Fruit fly (Drosophila melanogaster) whole organism, embryonic: ENCODE data around the gene CG13088.

Experiments used
- Aef1 ChIP-seq: fragments of 200-800 bp; sonication (Bioruptor generic); IDR thresholded peaks from 3 replicates; pipeline ENCODE4 v1.3.6; 2022; ENCODE audit warnings: missing biosample characterization, missing genetic modification characterization
- CG10431 ChIP-seq: fragments of 200-800 bp; sonication (Bioruptor generic); optimal IDR thresholded peaks from 3 replicates; lab custom pipeline; 2018; ENCODE audit warnings: missing biosample characterization, mild to moderate bottlenecking, missing genetic modification characterization
- CG10979 ChIP-seq: fragments of 200-800 bp; sonication (Bioruptor generic); optimal IDR thresholded peaks from 2 replicates; lab custom pipeline; 2018; ENCODE audit warnings: missing biosample characterization, mild to moderate bottlenecking, missing genetic modification characterization, moderate library complexity
- CG13287 ChIP-seq: fragments of 200-800 bp; sonication (Bioruptor generic); IDR thresholded peaks from 2 replicates; pipeline ENCODE4 v1.3.6; 2022; ENCODE audit warnings: missing biosample characterization, missing genetic modification characterization; ENCODE audit not compliant: partially characterized antibody
- CG13775 ChIP-seq: fragments of 200-800 bp; sonication (Bioruptor generic); optimal IDR thresholded peaks from 3 replicates; lab custom pipeline; 2017; ENCODE audit warnings: missing biosample characterization, mild to moderate bottlenecking, missing genetic modification characterization
- CG14667 ChIP-seq: fragments of 200-800 bp; sonication (Bioruptor generic); IDR thresholded peaks from 2 replicates; pipeline ENCODE4 v1.3.6; 2022; ENCODE audit warnings: missing biosample characterization, missing genetic modification characterization
- CG16813 ChIP-seq: fragments of 200-800 bp; sonication (Bioruptor generic); IDR thresholded peaks from 3 replicates; pipeline ENCODE4 v1.3.6; 2022; ENCODE audit warnings: missing biosample characterization, missing genetic modification characterization; ENCODE audit not compliant: partially characterized antibody
- CG17361 ChIP-seq: fragments of 200-800 bp; sonication (Bioruptor generic); IDR thresholded peaks from 3 replicates; pipeline ENCODE4 v1.3.6; 2022; ENCODE audit warnings: missing biosample characterization, missing genetic modification characterization
- CG30020 ChIP-seq: fragments of 200-800 bp; optimal IDR thresholded peaks from 2 replicates; lab custom pipeline; 2019; ENCODE audit warnings: missing biosample characterization, mild to moderate bottlenecking, missing genetic modification characterization, moderate library complexity
- CG31365 ChIP-seq: fragments of 200-800 bp; sonication (Bioruptor generic); optimal IDR thresholded peaks from 2 replicates; lab custom pipeline; 2018; ENCODE audit warnings: missing biosample characterization, mild to moderate bottlenecking, missing genetic modification characterization
- CG3726 ChIP-seq: fragments of 200-800 bp; sonication (Bioruptor generic); IDR thresholded peaks from 3 replicates; pipeline ENCODE4, ENCODE4 v1.3.6; 2022; ENCODE audit warnings: missing biosample characterization, missing genetic modification characterization
- CG4282 ChIP-seq: fragments of 200-800 bp; sonication (Bioruptor generic); optimal IDR thresholded peaks from 2 replicates; lab custom pipeline; 2016; ENCODE audit warnings: missing biosample characterization, missing genetic modification characterization
- CG6791 ChIP-seq: fragments of 200-800 bp; sonication (Bioruptor generic); IDR thresholded peaks from 3 replicates; pipeline ENCODE4 v1.3.6; 2022; ENCODE audit warnings: missing biosample characterization, missing genetic modification characterization; ENCODE audit not compliant: partially characterized antibody
- CG6813 ChIP-seq: fragments of 200-800 bp; sonication (Bioruptor generic); optimal IDR thresholded peaks from 2 replicates; lab custom pipeline; 2017; ENCODE audit warnings: missing biosample characterization, missing genetic modification characterization, mild to moderate bottlenecking, moderate library complexity, missing genetic modification reagents
- CG9797 ChIP-seq: fragments of 200-800 bp; sonication (Bioruptor generic); optimal IDR thresholded peaks from 3 replicates; lab custom pipeline; 2018; ENCODE audit warnings: missing biosample characterization, mild to moderate bottlenecking, missing genetic modification characterization
- Drgx ChIP-seq: fragments of 200-800 bp; sonication (Bioruptor generic); IDR thresholded peaks from 2 replicates; pipeline ENCODE4 v1.3.6; 2022; ENCODE audit warnings: missing biosample characterization, missing genetic modification characterization
- Fer1 ChIP-seq: fragments of 200-800 bp; sonication (Bioruptor generic); optimal IDR thresholded peaks from 2 replicates; lab custom pipeline; 2017; ENCODE audit warnings: missing biosample characterization, mild to moderate bottlenecking, missing genetic modification characterization
- Hmr ChIP-seq: fragments of 200-800 bp; sonication (Bioruptor generic); optimal IDR thresholded peaks from 3 replicates; lab custom pipeline; 2017; ENCODE audit warnings: mild to moderate bottlenecking, missing biosample characterization, missing genetic modification reagents, missing genetic modification characterization
- Hr51 ChIP-seq, 2 experiments: fragments of 200-800 bp; sonication (Bioruptor generic); optimal IDR thresholded peaks; 2 replicates in 1 of 2; 3 replicates in 1 of 2; lab custom pipeline; 2016 to 2018; ENCODE audit warnings: missing biosample characterization in 2 of 2, missing genetic modification characterization in 2 of 2, mild to moderate bottlenecking in 1 of 2, moderate library complexity in 1 of 2
- Hsf ChIP-seq: fragments of 200-800 bp; sonication (Bioruptor generic); optimal IDR thresholded peaks from 3 replicates; lab custom pipeline; 2016; ENCODE audit warnings: missing biosample characterization, missing genetic modification characterization
- Mes4 ChIP-seq: fragments of 200-800 bp; sonication (Bioruptor generic); optimal IDR thresholded peaks from 2 replicates; lab custom pipeline; 2016; ENCODE audit warnings: missing biosample characterization, missing genetic modification characterization
- Pdp1 ChIP-seq, 2 experiments: fragments of 200-800 bp; sonication (Bioruptor generic); optimal IDR thresholded peaks; 3 replicates each; lab custom pipeline; 2016; ENCODE audit warnings: missing biosample characterization in 2 of 2, missing genetic modification characterization in 2 of 2, mild to moderate bottlenecking in 1 of 2, moderate library complexity in 1 of 2
- Sry-β ChIP-seq: fragments of 200-800 bp; sonication (Bioruptor generic); optimal IDR thresholded peaks from 2 replicates; lab custom pipeline; 2018; ENCODE audit warnings: missing biosample characterization, mild to moderate bottlenecking, missing genetic modification characterization, moderate library complexity
- Xbp1 ChIP-seq: fragments of 200-800 bp; sonication (Bioruptor generic); optimal IDR thresholded peaks from 3 replicates; lab custom pipeline; 2016; ENCODE audit warnings: missing biosample characterization, mild to moderate bottlenecking, missing genetic modification characterization
- amos ChIP-seq: fragments of 200-800 bp; sonication (Bioruptor generic); IDR thresholded peaks from 2 replicates; pipeline ENCODE4 v1.3.6; 2022; ENCODE audit warnings: missing biosample characterization, missing genetic modification characterization; ENCODE audit not compliant: partially characterized antibody
- ash1 ChIP-seq: fragments of 200-800 bp; sonication (Bioruptor generic); optimal IDR thresholded peaks from 2 replicates; lab custom pipeline; 2018; ENCODE audit warnings: missing biosample characterization, mild to moderate bottlenecking, missing genetic modification characterization
- bowl ChIP-seq: fragments of 200-800 bp; sonication (Bioruptor generic); IDR thresholded peaks from 2 replicates; pipeline ENCODE4 v1.3.6; 2022; ENCODE audit warnings: missing biosample characterization, missing genetic modification characterization
- cg ChIP-seq: fragments of 200-800 bp; sonication (Bioruptor generic); optimal IDR thresholded peaks from 3 replicates; lab custom pipeline; 2019; ENCODE audit warnings: missing biosample characterization, mild to moderate bottlenecking, missing genetic modification characterization, moderate library complexity
- chinmo ChIP-seq: fragments of 200-800 bp; sonication (Bioruptor generic); IDR thresholded peaks from 4 replicates; pipeline ENCODE4 v1.3.6; 2022; ENCODE audit warnings: missing biosample characterization, missing genetic modification characterization; ENCODE audit not compliant: partially characterized antibody
- chm ChIP-seq: fragments of 200-800 bp; sonication (Bioruptor generic); IDR thresholded peaks from 2 replicates; pipeline ENCODE4 v1.3.6; 2022; ENCODE audit warnings: missing biosample characterization, missing genetic modification characterization
- chn ChIP-seq: fragments of 200-800 bp; sonication (Bioruptor generic); optimal IDR thresholded peaks from 2 replicates; lab custom pipeline; 2016; ENCODE audit warnings: missing biosample characterization, missing genetic modification characterization
- ci ChIP-seq: fragments of 200-800 bp; sonication (Bioruptor generic); IDR thresholded peaks from 3 replicates; pipeline ENCODE4 v1.3.6; 2022; ENCODE audit warnings: missing biosample characterization, missing genetic modification characterization
- disco-r ChIP-seq: fragments of 200-800 bp; sonication (Bioruptor generic); optimal IDR thresholded peaks from 2 replicates; lab custom pipeline; 2016; ENCODE audit warnings: missing biosample characterization, missing genetic modification characterization
- exex ChIP-seq: fragments of 200-800 bp; sonication (Bioruptor generic); optimal IDR thresholded peaks from 4 replicates; lab custom pipeline; 2018; ENCODE audit warnings: missing biosample characterization, mild to moderate bottlenecking, missing genetic modification characterization, moderate library complexity
- gem ChIP-seq: fragments of 200-800 bp; sonication (Bioruptor generic); optimal IDR thresholded peaks from 2 replicates; lab custom pipeline; 2019; ENCODE audit warnings: missing biosample characterization, mild to moderate bottlenecking, missing genetic modification characterization, moderate library complexity
- inv ChIP-seq: fragments of 200-800 bp; sonication (Bioruptor generic); IDR thresholded peaks from 2 replicates; pipeline ENCODE4 v1.3.6; 2022; ENCODE audit warnings: missing biosample characterization, missing genetic modification characterization; ENCODE audit not compliant: partially characterized antibody
- kah ChIP-seq: fragments of 200-800 bp; sonication (Bioruptor generic); optimal IDR thresholded peaks from 2 replicates; lab custom pipeline; 2018; ENCODE audit warnings: missing biosample characterization, mild to moderate bottlenecking, missing genetic modification characterization
- knrl ChIP-seq: fragments of 200-800 bp; sonication (Bioruptor generic); IDR thresholded peaks from 3 replicates; pipeline ENCODE4 v1.3.6; 2022; ENCODE audit warnings: missing biosample characterization, missing genetic modification characterization; ENCODE audit not compliant: partially characterized antibody
- lola ChIP-seq, 3 experiments: fragments of >200 bp in 2 of 3; fragments of 200-800 bp in 1 of 3; sonication (Bioruptor generic) in 1 of 3; optimal IDR thresholded peaks; 2 replicates each; lab custom pipeline; 2017 to 2019; ENCODE audit warnings: missing biosample characterization in 3 of 3, missing genetic modification characterization in 3 of 3, mild to moderate bottlenecking in 1 of 3, moderate library complexity in 1 of 3
- nau ChIP-seq: fragments of 200-800 bp; sonication (Bioruptor generic); optimal IDR thresholded peaks from 3 replicates; lab custom pipeline; 2017; ENCODE audit warnings: missing biosample characterization, mild to moderate bottlenecking, missing genetic modification characterization, missing genetic modification reagents
- nerfin-2 ChIP-seq: fragments of 200-800 bp; sonication (Bioruptor generic); IDR thresholded peaks from 2 replicates; pipeline ENCODE4 v1.3.6; 2022; ENCODE audit warnings: missing biosample characterization, missing genetic modification characterization; ENCODE audit not compliant: partially characterized antibody
- pan ChIP-seq, 4 experiments: fragments of >200 bp in 3 of 4; fragments of 200-800 bp in 1 of 4; sonication (Bioruptor generic) in 1 of 4; optimal IDR thresholded peaks in 3 of 4; IDR thresholded peaks in 1 of 4; 2 replicates each; pipeline versions ENCODE4 v1.3.6 to Lab custom; 2017 to 2022; ENCODE audit warnings: missing biosample characterization in 2 of 4, missing genetic modification characterization in 2 of 4, mixed read lengths in 1 of 4
- schlank ChIP-seq: fragments of 200-800 bp; sonication (Bioruptor generic); optimal IDR thresholded peaks from 2 replicates; lab custom pipeline; 2018; ENCODE audit warnings: missing biosample characterization, mild to moderate bottlenecking, missing genetic modification characterization
- sug ChIP-seq: fragments of 200-800 bp; optimal IDR thresholded peaks from 2 replicates; lab custom pipeline; 2019; ENCODE audit warnings: missing biosample characterization, mild to moderate bottlenecking, missing genetic modification characterization, moderate library complexity
- tll ChIP-seq, 2 experiments: fragments of 200-800 bp in 1 of 2; fragments of >200 bp in 1 of 2; sonication (Bioruptor generic) in 1 of 2; optimal IDR thresholded peaks; 2 replicates each; lab custom pipeline; 2017 to 2019; ENCODE audit warnings: missing biosample characterization in 2 of 2, missing genetic modification characterization in 2 of 2, mild to moderate bottlenecking in 1 of 2, moderate library complexity in 1 of 2
- unc-4 ChIP-seq: fragments of 200-800 bp; sonication (Bioruptor generic); IDR thresholded peaks from 2 replicates; pipeline ENCODE4 v1.3.6; 2022; ENCODE audit warnings: missing biosample characterization, missing genetic modification characterization; ENCODE audit not compliant: partially characterized antibody
- vvl ChIP-seq: fragments of 200-800 bp; sonication (Bioruptor generic); IDR thresholded peaks from 2 replicates; pipeline ENCODE4 v1.3.6; 2022; ENCODE audit warnings: missing biosample characterization, missing genetic modification characterization

Gene CG13088

DNA sequence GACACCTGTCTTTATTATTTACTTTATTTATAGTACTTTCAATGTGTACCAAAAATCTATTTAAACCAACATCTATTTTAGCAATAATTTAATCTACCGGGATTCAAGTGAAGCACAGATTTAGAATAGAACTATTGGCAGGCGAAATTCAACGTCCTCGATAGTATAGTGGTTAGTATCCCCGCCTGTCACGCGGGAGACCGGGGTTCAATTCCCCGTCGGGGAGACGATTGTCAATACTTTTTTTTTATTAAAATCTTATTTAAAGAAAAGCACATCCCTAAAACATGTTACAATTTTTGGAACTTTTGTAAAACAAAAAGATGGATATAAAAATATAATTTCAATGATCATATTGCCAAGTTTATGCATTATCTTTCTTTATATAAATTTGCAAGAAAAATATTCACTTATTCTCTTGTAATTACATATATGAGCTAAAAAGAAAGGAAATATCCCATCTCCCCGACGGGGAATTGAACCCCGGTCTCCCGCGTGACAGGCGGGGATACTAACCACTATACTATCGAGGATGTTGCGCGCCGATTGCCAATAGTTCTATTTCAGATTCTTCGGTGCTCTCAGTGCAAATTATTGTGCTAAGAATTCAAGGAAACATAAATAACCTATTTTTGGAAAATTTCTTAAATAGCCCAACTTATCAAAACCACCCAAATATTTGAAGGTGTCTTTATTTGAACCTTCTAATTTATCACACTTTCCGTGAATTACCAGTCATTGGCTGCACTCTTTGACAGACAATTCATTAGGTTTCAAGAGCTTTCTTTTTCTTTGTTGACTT lies 7.0 kb upstream of the CG13088 start, which contains the start of gene CG43796 (continued):
- peak; percentile 87 for TF ChIP-seq CG6791
- no peak for TF ChIP-seq CG30020 (tag; lab: Kevin White, UChicago)
- no peak for TF ChIP-seq cg (GFP tag; lab: Kevin White, UChicago)
- TF ChIP-seq pan (optimal IDR thresholded peaks at IDR 0.05; lab: Kevin White, UChicago) = no peak
- no peak for TF ChIP-seq pan (GFP tag; optimal IDR thresholded peaks at IDR 0.05 in 1 of 2, IDR thresholded peaks at IDR 0.05 in 1 of 2)
- no peak for TF ChIP-seq schlank
- no peak for TF ChIP-seq CG13775 (GFP tag; lab: Kevin White, UChicago)
- TF ChIP-seq Hmr (GFP tag; lab: Kevin White, UChicago) = no peak
- no peak for TF ChIP-seq Hr51 (GFP tag; optimal IDR thresholded peaks at IDR 0.05; lab: Kevin White, UChicago)
- TF ChIP-seq Drgx (GFP tag; lab: Robert Waterston, UW) = no peak
- no peak for TF ChIP-seq kah (GFP tag; lab: Kevin White, UChicago)
- TF ChIP-seq disco-r = no peak
- no peak for TF ChIP-seq CG6813
- TF ChIP-seq CG10979 (tag; lab: Kevin White, UChicago) = no peak
- TF ChIP-seq vvl (GFP tag; lab: Robert Waterston, UW) = no peak
- no peak for TF ChIP-seq CG4282 (GFP tag; lab: Kevin White, UChicago)
- TF ChIP-seq Aef1 = no peak
- TF ChIP-seq ash1 (GFP tag; lab: Kevin White, UChicago) = no peak
- TF ChIP-seq exex = peak; percentile 22
- TF ChIP-seq Pdp1 (GFP tag; optimal IDR thresholded peaks at IDR 0.05; lab: Kevin White, UChicago) = no peak
- TF ChIP-seq CG17361 = no peak
- TF ChIP-seq lola (GFP tag; optimal IDR thresholded peaks at IDR 0.05; lab: Kevin White, UChicago) = no peak
- no peak for TF ChIP-seq CG9797 (GFP tag; lab: Kevin White, UChicago)
- no peak for TF ChIP-seq CG14667 (GFP tag; lab: Robert Waterston, UW)
- no peak for TF ChIP-seq tll (GFP tag; optimal IDR thresholded peaks at IDR 0.05; lab: Kevin White, UChicago)
- no peak for TF ChIP-seq CG10431 (GFP tag; lab: Kevin White, UChicago)
- peak; percentile 83 for TF ChIP-seq CG16813 (GFP tag; lab: Robert Waterston, UW)
- TF ChIP-seq Mes4 (GFP tag; lab: Kevin White, UChicago) = no peak
- no peak for TF ChIP-seq gem (tag; lab: Kevin White, UChicago)
- no peak for TF ChIP-seq chinmo (GFP tag; lab: Robert Waterston, UW)
- no peak for TF ChIP-seq nau
- no peak for TF ChIP-seq Hsf
- TF ChIP-seq inv (GFP tag; lab: Robert Waterston, UW) = peak; percentile 43; the same call in 1 of the 2 replicates
- TF ChIP-seq, all 482 proteins: peak for 30

DNA sequence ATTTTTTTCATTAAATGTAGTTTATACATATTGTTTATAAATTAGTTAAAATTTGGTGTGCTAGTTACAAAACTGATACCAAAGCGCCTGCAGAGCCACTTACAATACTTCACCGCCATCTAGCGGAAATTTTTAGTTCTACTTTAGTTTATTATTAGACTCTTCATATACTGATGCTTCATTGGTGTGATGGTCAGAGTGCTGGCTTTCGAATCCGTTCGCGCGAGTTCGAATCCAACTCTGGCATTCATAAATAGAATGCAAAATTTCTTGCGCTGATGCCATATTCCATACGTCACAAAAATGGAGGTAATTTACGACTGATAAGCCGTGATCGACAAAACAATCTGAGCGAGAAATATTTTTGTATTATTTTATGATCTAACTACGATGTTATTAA lies 3.2 kb upstream of the CG13088 start:
- TF ChIP-seq bowl (GFP tag; lab: Robert Waterston, UW) = 0 out of 2 replicates have a peak, but pooled peaks have one; percentile 24
- TF ChIP-seq Sry-β (GFP tag; lab: Kevin White, UChicago) = no peak
- TF ChIP-seq amos (GFP tag; lab: Robert Waterston, UW) = peak; percentile 63
- peak; percentile 50; the same call in 1 of the 2 replicates for TF ChIP-seq CG13287 (GFP tag; lab: Robert Waterston, UW)
- TF ChIP-seq CG3726 (GFP tag; lab: Robert Waterston, UW) = no peak
- peak; percentile 50 for TF ChIP-seq CG31365 (tag; lab: Kevin White, UChicago)
- TF ChIP-seq nerfin-2 = peak; percentile 79
- TF ChIP-seq knrl (GFP tag; lab: Robert Waterston, UW) = peak; percentile 34; the same call in 1 of the 3 replicates
- TF ChIP-seq sug (tag; lab: Kevin White, UChicago) = peak; percentile 1
- 0 out of 2 replicates have a peak, but pooled peaks have one; percentile 15 for TF ChIP-seq chm (GFP tag; lab: Robert Waterston, UW)
- no peak for TF ChIP-seq chn (GFP tag; lab: Kevin White, UChicago)
- peak; percentile 24; the same call in 1 of the 3 replicates for TF ChIP-seq ci (GFP tag; lab: Robert Waterston, UW)
- TF ChIP-seq Fer1 (GFP tag; lab: Kevin White, UChicago) = peak; percentile 30
- no peak for TF ChIP-seq Xbp1
- TF ChIP-seq unc-4 = peak; percentile 39; the same call in 1 of the 2 replicates
